Fruit fly (Drosophila melanogaster): ENCODE data around the gene CG14312.
A peak's percentile ranks its signal among the peaks of the same experiment; 100 is the strongest.

CG14312 gene

dm6 chr3R:18244171-18245043 lies 38.9 kb downstream of the CG14312 start (continued):
- TF ChIP-seq fd96Cb (tag; optimal IDR thresholded peaks at IDR 0.05) (no peak), p53 (GFP tag; optimal IDR thresholded peaks at IDR 0.05) (no peak), CG1024 (GFP tag; IDR thresholded peaks at IDR 0.05) (no peak), CG10462 (GFP tag; optimal IDR thresholded peaks at IDR 0.05) (no peak), trh (GFP tag; optimal IDR thresholded peaks at IDR 0.05) (no peak), emc (GFP tag; optimal IDR thresholded peaks at IDR 0.05) (no peak), ttk (GFP tag; IDR thresholded peaks at IDR 0.05) (peak; percentile 42), bcd (GFP tag; optimal IDR thresholded peaks at IDR 0.05) (peak; percentile 4), en (GFP tag; optimal IDR thresholded peaks at IDR 0.05) (no peak), BEAF-32 (GFP tag; optimal IDR thresholded peaks at IDR 0.05) (no peak), CHES-1-like (GFP tag; optimal IDR thresholded peaks at IDR 0.05) (peak; percentile 12), zfh1 (GFP tag; IDR thresholded peaks at IDR 0.05) (0 out of 3 replicates have a peak, but pooled peaks have one; percentile 41), tgo (GFP tag; IDR thresholded peaks at IDR 0.05) (0 out of 3 replicates have a peak, but pooled peaks have one; percentile 13), CG10321 (GFP tag; IDR thresholded peaks at IDR 0.05) (peak; percentile 93), yki (optimal IDR thresholded peaks at IDR 0.05) (peak; percentile 81), NfI (GFP tag; optimal IDR thresholded peaks at IDR 0.05) (peak; percentile 6), disco-r (GFP tag; optimal IDR thresholded peaks at IDR 0.05) (no peak), CG9876 (GFP tag; optimal IDR thresholded peaks at IDR 0.05) (no peak), tx (GFP tag; optimal IDR thresholded peaks at IDR 0.05) (no peak), lab (GFP tag; optimal IDR thresholded peaks at IDR 0.05) (peak; percentile 8), CG3847 (GFP tag; IDR thresholded peaks at IDR 0.05) (peak; percentile 21; the same call in 1 of the 2 replicates), CG14441 (GFP tag; IDR thresholded peaks at IDR 0.05) (no peak), CG18764 (GFP tag; optimal IDR thresholded peaks at IDR 0.05) (no peak), CG8359 (GFP tag; optimal IDR thresholded peaks at IDR 0.05; ENCODE audit: borderline replicate concordance) (no peak), CG12744 (GFP tag; optimal IDR thresholded peaks at IDR 0.05) (no peak), gsb-n (tag; optimal IDR thresholded peaks at IDR 0.05) (no peak), CG30431 (GFP tag; optimal IDR thresholded peaks at IDR 0.05) (no peak), CG12219 (GFP tag; optimal IDR thresholded peaks at IDR 0.05) (no peak), PHDP (tag; optimal IDR thresholded peaks at IDR 0.05) (no peak), dmrt11E (tag; optimal IDR thresholded peaks at IDR 0.05) (no peak), nerfin-1 (tag; optimal IDR thresholded peaks at IDR 0.05) (no peak), Doc3 (GFP tag; IDR thresholded peaks at IDR 0.05; ENCODE audit: partially characterized antibody) (0 out of 3 replicates have a peak, but pooled peaks have one; percentile 29), Dref (GFP tag; IDR thresholded peaks at IDR 0.05) (0 out of 2 replicates have a peak, but pooled peaks have one; percentile 13), Ets97D (GFP tag; optimal IDR thresholded peaks at IDR 0.05) (no peak), NC2α (GFP tag; optimal IDR thresholded peaks at IDR 0.05) (no peak), ssp (GFP tag; IDR thresholded peaks at IDR 0.05) (no peak), Hmx (GFP tag; optimal IDR thresholded peaks at IDR 0.05) (no peak), H2.0 (GFP tag; IDR thresholded peaks at IDR 0.05) (no peak), CG11560 (tag; IDR thresholded peaks at IDR 0.05) (no peak), Neu2 (GFP tag; optimal IDR thresholded peaks at IDR 0.05; ENCODE audit: borderline replicate concordance) (no peak), CG8388 (GFP tag; optimal IDR thresholded peaks at IDR 0.05) (peak; percentile 99), tap (tag; optimal IDR thresholded peaks at IDR 0.05) (no peak), CG8290 (GFP tag; optimal IDR thresholded peaks at IDR 0.05) (no peak), CG8290 (tag; optimal IDR thresholded peaks at IDR 0.05) (peak; percentile 10 to 69), CG11723 (GFP tag; optimal IDR thresholded peaks at IDR 0.05) (no peak), CG9932 (GFP tag; IDR thresholded peaks at IDR 0.05) (peak; percentile 40; the same call in 1 of the 2 replicates), br (optimal IDR thresholded peaks at IDR 0.05) (no peak), pum (GFP tag; optimal IDR thresholded peaks at IDR 0.05) (no peak), CG12659 (GFP tag; optimal IDR thresholded peaks at IDR 0.05) (peak; percentile 17), lilli (GFP tag; optimal IDR thresholded peaks at IDR 0.05) (no peak)
